Fruit fly (Drosophila melanogaster) Kc167 (cell line): ENCODE data around the gene dachs.

Source experiments
- Myc ChIP-seq: fragments of >200 bp; optimal IDR thresholded peaks from 2 replicates; lab custom pipeline; 2017; ENCODE audit warnings: missing external identifiers
- Sin3A ChIP-seq: fragments of >200 bp; optimal IDR thresholded peaks from 2 replicates; lab custom pipeline; 2018; ENCODE audit warnings: missing external identifiers
- h ChIP-seq: fragments of >200 bp; optimal IDR thresholded peaks from 3 replicates; lab custom pipeline; 2018; ENCODE audit warnings: missing external identifiers
- insv ChIP-seq: fragments of >200 bp; optimal IDR thresholded peaks from 3 replicates; lab custom pipeline; 2018; ENCODE audit warnings: missing external identifiers
- psq ChIP-seq: fragments of >200 bp; optimal IDR thresholded peaks from 2 replicates; lab custom pipeline; 2017; ENCODE audit warnings: missing external identifiers
- ttk ChIP-seq: sonication (Bioruptor generic); optimal IDR thresholded peaks from 2 replicates; lab custom pipeline; 2017; ENCODE audit warnings: missing external identifiers

dachs gene

dm6 chr2L:8471667-8472066 is 5.0 kb downstream of the dachs start:
- TF ChIP-seq Myc (lab: Kevin White, UChicago) (no peak), psq (lab: Kevin White, UChicago) (no peak), insv (no peak), ttk (no peak), h (lab: Kevin White, UChicago) (no peak), Sin3A (lab: Kevin White, UChicago) (no peak)

- TF ChIP-seq h (lab: Kevin White, UChicago), result no peak
- no peak for TF ChIP-seq ttk
- no peak for TF ChIP-seq psq (lab: Kevin White, UChicago)
- no peak for TF ChIP-seq insv
- TF ChIP-seq Sin3A (lab: Kevin White, UChicago), result no peak
- TF ChIP-seq Myc (lab: Kevin White, UChicago), result no peak
These were observed 6.8 kb downstream of the dachs start for dm6 chr2L:8473448-8473847.

dm6 chr2L:8477049-8477448 is 10.4 kb downstream of the dachs start, which contains the start of gene CheA29a:
Gene CheA29a (plus strand): TSS chr2L:8477349.
- TF ChIP-seq ttk (no peak), Sin3A (lab: Kevin White, UChicago) (no peak), psq (lab: Kevin White, UChicago) (no peak), h (lab: Kevin White, UChicago) (no peak), Myc (lab: Kevin White, UChicago) (no peak), insv (no peak)

DNA sequence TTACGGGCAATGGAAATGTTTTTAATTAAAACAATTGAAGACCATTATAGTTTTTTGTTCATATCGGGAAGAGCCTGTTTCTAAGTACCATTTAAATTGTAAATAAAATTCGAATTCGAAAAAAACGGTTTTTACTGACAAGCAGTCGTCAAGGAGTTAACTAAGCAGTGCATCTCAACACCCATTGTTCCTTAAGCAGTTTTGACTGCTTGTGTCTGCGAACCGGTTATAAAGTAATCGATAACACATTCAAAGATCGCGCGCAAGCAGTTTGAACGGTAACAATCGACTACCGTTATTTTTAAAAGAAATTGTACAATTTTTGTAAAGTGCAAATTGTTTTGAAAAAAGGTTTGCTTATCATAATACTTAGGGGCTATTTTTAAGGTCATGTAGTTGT is 11.4 kb downstream of the dachs start:
- TF ChIP-seq Sin3A (lab: Kevin White, UChicago), result no peak
- TF ChIP-seq ttk, result no peak
- no peak for TF ChIP-seq psq (lab: Kevin White, UChicago)
- TF ChIP-seq insv, result no peak
- TF ChIP-seq h (lab: Kevin White, UChicago), result no peak
- TF ChIP-seq Myc (lab: Kevin White, UChicago), result no peak

DNA sequence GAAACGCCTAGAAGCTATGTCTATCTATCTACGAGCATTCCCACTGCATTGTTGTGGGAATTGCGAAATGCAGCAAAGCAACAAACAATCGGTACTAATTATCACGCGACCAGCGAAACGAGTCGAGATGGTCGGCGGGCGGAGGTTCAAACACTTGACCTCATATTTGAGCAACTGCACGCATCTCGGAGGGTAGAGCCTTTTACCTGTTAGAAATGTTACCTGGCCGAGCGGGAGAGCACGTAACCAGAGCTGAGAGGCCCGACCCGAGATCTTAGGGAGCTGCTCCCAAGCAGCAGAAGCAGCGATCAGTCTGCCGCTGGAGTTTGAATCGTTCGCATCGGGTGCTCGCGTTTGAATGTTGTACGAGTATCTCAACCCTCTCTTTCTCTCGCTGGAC is 11.8 kb downstream of the dachs start:
- TF ChIP-seq psq (lab: Kevin White, UChicago) (no peak), Myc (lab: Kevin White, UChicago) (no peak), Sin3A (lab: Kevin White, UChicago) (no peak), ttk (no peak), insv (no peak), h (lab: Kevin White, UChicago) (no peak)

DNA sequence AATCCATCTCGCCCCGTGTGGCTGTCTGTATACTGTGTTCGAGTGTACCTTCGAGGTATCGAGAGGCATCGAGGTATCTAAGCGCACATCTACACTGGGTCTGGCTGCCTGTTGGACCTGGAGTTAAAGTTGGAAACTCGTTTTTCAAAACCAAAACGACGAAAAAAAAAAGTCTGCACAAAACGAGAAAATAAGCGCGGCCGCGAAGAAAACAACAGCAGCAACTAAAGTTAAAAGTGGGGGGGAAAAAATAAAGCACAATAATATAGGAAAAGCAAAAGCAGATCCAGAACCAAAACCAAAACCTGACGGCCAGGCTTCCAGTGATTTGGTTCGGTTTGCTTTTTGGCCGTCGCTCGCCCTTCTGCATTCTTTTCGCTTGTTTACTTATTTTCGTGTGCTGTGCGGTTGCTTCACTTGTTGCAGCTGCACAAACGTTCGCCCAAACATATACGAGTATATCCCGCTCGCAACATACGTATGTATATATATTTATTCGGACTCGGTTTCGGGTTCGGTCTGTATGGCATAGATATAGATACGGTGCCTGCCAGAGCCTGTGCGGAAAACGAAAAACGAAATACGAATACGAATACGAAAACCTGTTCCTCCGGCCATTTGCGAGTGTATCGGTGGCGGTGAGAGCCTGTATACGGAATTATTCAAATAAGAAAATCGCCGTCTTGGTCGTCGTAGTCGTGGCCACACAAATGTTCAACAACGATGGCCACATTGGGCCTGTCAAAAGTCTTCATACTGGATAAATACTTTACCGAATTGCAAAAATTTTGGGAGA is 12.5 kb downstream of the dachs start:
- TF ChIP-seq ttk (no peak), Sin3A (lab: Kevin White, UChicago) (no peak), Myc (lab: Kevin White, UChicago) (no peak), psq (lab: Kevin White, UChicago) (no peak), insv (no peak), h (lab: Kevin White, UChicago) (no peak)

DNA sequence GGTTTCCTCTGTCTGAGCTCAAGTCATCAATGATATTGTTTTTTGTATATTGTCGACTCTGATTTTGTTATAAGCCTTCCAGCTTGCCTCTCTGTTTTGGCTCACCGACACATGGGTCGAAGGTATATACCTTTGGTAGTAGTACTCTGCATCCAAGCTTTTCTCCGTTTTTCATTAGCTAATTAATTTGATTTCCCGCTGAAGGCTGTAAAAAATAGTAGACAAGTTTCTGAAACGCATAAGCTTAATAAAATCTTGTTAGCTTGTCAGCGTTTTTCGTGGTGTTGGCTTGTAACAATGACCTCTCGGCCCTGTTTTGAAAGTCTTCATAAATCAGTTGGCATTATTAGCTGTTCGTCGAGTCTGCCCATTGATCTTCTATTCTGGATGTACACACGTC is 14.2 kb downstream of the dachs start:
- TF ChIP-seq Sin3A (lab: Kevin White, UChicago), result no peak
- no peak for TF ChIP-seq ttk
- no peak for TF ChIP-seq insv
- TF ChIP-seq Myc (lab: Kevin White, UChicago), result no peak
- no peak for TF ChIP-seq h (lab: Kevin White, UChicago)
- no peak for TF ChIP-seq psq (lab: Kevin White, UChicago)

- no peak for TF ChIP-seq ttk
- no peak for TF ChIP-seq Sin3A (lab: Kevin White, UChicago)
- no peak for TF ChIP-seq h (lab: Kevin White, UChicago)
- TF ChIP-seq insv, result no peak
- TF ChIP-seq psq (lab: Kevin White, UChicago), result no peak
- no peak for TF ChIP-seq Myc (lab: Kevin White, UChicago)
These were observed 15.2 kb downstream of the dachs start, which contains the start of gene CG43796 for dm6 chr2L:8481623-8482424. Gene CG43796 (plus strand): TSS chr2L:8482374.

DNA sequence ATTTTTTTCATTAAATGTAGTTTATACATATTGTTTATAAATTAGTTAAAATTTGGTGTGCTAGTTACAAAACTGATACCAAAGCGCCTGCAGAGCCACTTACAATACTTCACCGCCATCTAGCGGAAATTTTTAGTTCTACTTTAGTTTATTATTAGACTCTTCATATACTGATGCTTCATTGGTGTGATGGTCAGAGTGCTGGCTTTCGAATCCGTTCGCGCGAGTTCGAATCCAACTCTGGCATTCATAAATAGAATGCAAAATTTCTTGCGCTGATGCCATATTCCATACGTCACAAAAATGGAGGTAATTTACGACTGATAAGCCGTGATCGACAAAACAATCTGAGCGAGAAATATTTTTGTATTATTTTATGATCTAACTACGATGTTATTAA is 18.9 kb downstream of the dachs start:
- TF ChIP-seq Sin3A (lab: Kevin White, UChicago) (no peak), insv (no peak), psq (lab: Kevin White, UChicago) (no peak), ttk (no peak), h (lab: Kevin White, UChicago) (no peak), Myc (lab: Kevin White, UChicago) (no peak)

dm6 chr2L:8488735-8489134 is 22.1 kb downstream of the dachs start, which contains the start of gene CG13088:
Gene CG13088 (plus strand): TSS chr2L:8488981.
- TF ChIP-seq psq (lab: Kevin White, UChicago), result no peak
- TF ChIP-seq Sin3A (lab: Kevin White, UChicago), result no peak
- TF ChIP-seq ttk, result no peak
- no peak for TF ChIP-seq Myc (lab: Kevin White, UChicago)
- no peak for TF ChIP-seq h (lab: Kevin White, UChicago)
- TF ChIP-seq insv, result no peak

dm6 chr2L:8490439-8490838 is 23.8 kb downstream of the dachs start, which contains the start of gene CG43400:
Gene CG43400 (plus strand): TSS chr2L:8490739.
- TF ChIP-seq psq (lab: Kevin White, UChicago), result no peak
- no peak for TF ChIP-seq Sin3A (lab: Kevin White, UChicago)
- TF ChIP-seq insv, result no peak
- no peak for TF ChIP-seq Myc (lab: Kevin White, UChicago)
- TF ChIP-seq ttk, result no peak
- no peak for TF ChIP-seq h (lab: Kevin White, UChicago)

DNA sequence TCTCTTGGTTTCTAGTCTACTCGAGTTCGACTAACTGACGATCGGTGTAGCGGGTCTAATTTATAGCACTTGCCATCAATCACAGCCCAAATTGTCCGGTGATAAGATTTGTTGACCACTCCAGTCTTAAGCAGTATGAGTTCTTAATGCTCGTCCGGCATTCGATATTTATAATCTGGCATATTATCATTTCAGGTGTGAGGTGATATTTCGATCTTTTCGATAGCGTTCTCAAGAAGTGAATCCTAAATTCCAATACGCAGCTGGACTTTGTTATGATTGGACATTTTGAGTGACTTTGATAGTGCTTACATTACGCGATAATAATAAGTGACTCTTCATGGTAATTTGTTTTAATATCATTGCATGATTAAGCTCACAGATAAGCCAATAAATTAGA is 29.7 kb downstream of the dachs start, which contains the start of gene Bace:
Gene Bace (minus strand): TSS at position 39 of the 400 bp plus-strand sequence.
- TF ChIP-seq ttk (no peak), Myc (lab: Kevin White, UChicago) (no peak), h (lab: Kevin White, UChicago) (no peak), insv (no peak)
